Fruit fly (Drosophila melanogaster): ENCODE measurements around the gene CG14740.

Gene CG14740

dm6 chr3R:12040228-12040627, 22.5 kb downstream of the CG14740 start, which contains the start of gene CG14736:
TSS of gene CG14736 (plus strand) at chr3R:12040528.
- TF ChIP-seq CG10348 (GFP tag; IDR thresholded peaks at IDR 0.05) (no peak), EcR (GFP tag; optimal IDR thresholded peaks at IDR 0.05) (no peak), CG12605 (GFP tag; IDR thresholded peaks at IDR 0.05) (no peak), Pif1B (GFP tag; optimal IDR thresholded peaks at IDR 0.05) (no peak), D1 (tag; optimal IDR thresholded peaks at IDR 0.05) (no peak), CG15710 (tag; optimal IDR thresholded peaks at IDR 0.05) (no peak), Ets98B (GFP tag; IDR thresholded peaks at IDR 0.05) (no peak), rn (GFP tag; IDR thresholded peaks at IDR 0.05) (no peak), CG8159 (tag; optimal IDR thresholded peaks at IDR 0.05) (no peak), Pif1A (GFP tag; optimal IDR thresholded peaks at IDR 0.05) (no peak), CG13204 (GFP tag; optimal IDR thresholded peaks at IDR 0.05) (no peak), CG32121 (GFP tag; IDR thresholded peaks at IDR 0.05) (no peak), gl (tag; optimal IDR thresholded peaks at IDR 0.05) (no peak), Snoo (tag; optimal IDR thresholded peaks at IDR 0.05) (no peak), CG14655 (GFP tag; optimal IDR thresholded peaks at IDR 0.05) (no peak), CG17806 (tag; optimal IDR thresholded peaks at IDR 0.05) (no peak), CG9948 (tag; optimal IDR thresholded peaks at IDR 0.05) (no peak), CG8301 (tag; optimal IDR thresholded peaks at IDR 0.05) (no peak), fd96Ca (GFP tag; IDR thresholded peaks at IDR 0.05) (no peak)

dm6 chr3R:12032842-12033241, 29.9 kb downstream of the CG14740 start, which contains the start of gene ssp5:
TSS of gene ssp5 (plus strand) at chr3R:12033142.
- no peak for TF ChIP-seq CG17806 (tag; optimal IDR thresholded peaks at IDR 0.05)
- no peak for TF ChIP-seq gl (tag; optimal IDR thresholded peaks at IDR 0.05)
- TF ChIP-seq CG15710 (tag; optimal IDR thresholded peaks at IDR 0.05): no peak
- no peak for TF ChIP-seq CG8159 (tag; optimal IDR thresholded peaks at IDR 0.05)
- TF ChIP-seq CG8301 (tag; optimal IDR thresholded peaks at IDR 0.05): no peak
- TF ChIP-seq CG9948 (tag; optimal IDR thresholded peaks at IDR 0.05): no peak
- no peak for TF ChIP-seq Pif1A (GFP tag; optimal IDR thresholded peaks at IDR 0.05)
- no peak for TF ChIP-seq CG14655 (GFP tag; optimal IDR thresholded peaks at IDR 0.05)
- TF ChIP-seq EcR (GFP tag; optimal IDR thresholded peaks at IDR 0.05): no peak

dm6 chr3R:12031657-12032056, 31.1 kb downstream of the CG14740 start, which contains the start of the genes CG31358, CG42504 and CG42505:
TSS of gene CG31358 (minus strand) at chr3R:12031757.
TSS of gene CG42504 (minus strand) at chr3R:12031757.
TSS of gene CG42505 (minus strand) at chr3R:12031757.
- no peak for TF ChIP-seq CG8159 (tag; optimal IDR thresholded peaks at IDR 0.05)
- TF ChIP-seq D1 (tag; optimal IDR thresholded peaks at IDR 0.05): no peak
- TF ChIP-seq CG13204 (GFP tag; optimal IDR thresholded peaks at IDR 0.05): no peak
- no peak for TF ChIP-seq CG32121 (GFP tag; IDR thresholded peaks at IDR 0.05)
- no peak for TF ChIP-seq CG15710 (tag; optimal IDR thresholded peaks at IDR 0.05)
- TF ChIP-seq EcR (GFP tag; optimal IDR thresholded peaks at IDR 0.05): no peak
- no peak for TF ChIP-seq Snoo (tag; optimal IDR thresholded peaks at IDR 0.05)
- TF ChIP-seq CG17806 (tag; optimal IDR thresholded peaks at IDR 0.05): no peak
- no peak for TF ChIP-seq CG12605 (GFP tag; IDR thresholded peaks at IDR 0.05)
- TF ChIP-seq CG4496 (GFP tag; IDR thresholded peaks at IDR 0.05): no peak
- TF ChIP-seq CG10348 (GFP tag; IDR thresholded peaks at IDR 0.05): no peak
- TF ChIP-seq CG34367 (tag; optimal IDR thresholded peaks at IDR 0.05): no peak
- TF ChIP-seq CG8301 (tag; optimal IDR thresholded peaks at IDR 0.05): no peak
- TF ChIP-seq Pif1A (GFP tag; optimal IDR thresholded peaks at IDR 0.05): no peak

DNA sequence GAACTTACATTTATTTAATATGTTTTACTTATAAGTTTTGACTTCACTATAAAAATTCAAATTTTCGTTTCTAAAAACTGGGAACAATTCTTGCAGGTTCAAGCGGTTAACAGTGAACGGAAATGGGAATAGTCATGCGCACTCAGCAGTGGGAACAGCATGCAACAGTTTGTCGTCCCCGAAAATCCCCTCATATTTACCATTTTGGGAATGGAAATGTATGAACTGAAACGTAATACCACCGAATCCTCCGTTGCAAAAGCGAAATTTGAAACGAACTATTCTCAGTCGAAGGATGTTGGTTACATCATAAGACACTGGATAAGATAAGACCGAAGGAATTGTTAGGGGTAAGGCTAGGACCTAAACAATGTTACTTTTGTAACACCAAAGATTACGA, 41.8 kb downstream of the CG14740 start:
- no peak for TF ChIP-seq Pif1A (GFP tag; optimal IDR thresholded peaks at IDR 0.05)
- TF ChIP-seq Pif1B (GFP tag; optimal IDR thresholded peaks at IDR 0.05): no peak
- TF ChIP-seq CG14655 (GFP tag; optimal IDR thresholded peaks at IDR 0.05): no peak
- TF ChIP-seq CG13204 (GFP tag; optimal IDR thresholded peaks at IDR 0.05): no peak
- no peak; the same call in 1 of the 2 replicates for TF ChIP-seq CG12605 (GFP tag; IDR thresholded peaks at IDR 0.05)
- no peak for TF ChIP-seq CG8301 (tag; optimal IDR thresholded peaks at IDR 0.05)
- TF ChIP-seq fd96Ca (GFP tag; IDR thresholded peaks at IDR 0.05): no peak
- TF ChIP-seq Snoo (tag; optimal IDR thresholded peaks at IDR 0.05): no peak
- TF ChIP-seq EcR (GFP tag; optimal IDR thresholded peaks at IDR 0.05): no peak
- TF ChIP-seq Ets98B (GFP tag; IDR thresholded peaks at IDR 0.05): no peak
- TF ChIP-seq rn (GFP tag; IDR thresholded peaks at IDR 0.05): no peak
- no peak for TF ChIP-seq D1 (tag; optimal IDR thresholded peaks at IDR 0.05)
- no peak for TF ChIP-seq CG9948 (tag; optimal IDR thresholded peaks at IDR 0.05)
- no peak for TF ChIP-seq CG34367 (tag; optimal IDR thresholded peaks at IDR 0.05)

DNA sequence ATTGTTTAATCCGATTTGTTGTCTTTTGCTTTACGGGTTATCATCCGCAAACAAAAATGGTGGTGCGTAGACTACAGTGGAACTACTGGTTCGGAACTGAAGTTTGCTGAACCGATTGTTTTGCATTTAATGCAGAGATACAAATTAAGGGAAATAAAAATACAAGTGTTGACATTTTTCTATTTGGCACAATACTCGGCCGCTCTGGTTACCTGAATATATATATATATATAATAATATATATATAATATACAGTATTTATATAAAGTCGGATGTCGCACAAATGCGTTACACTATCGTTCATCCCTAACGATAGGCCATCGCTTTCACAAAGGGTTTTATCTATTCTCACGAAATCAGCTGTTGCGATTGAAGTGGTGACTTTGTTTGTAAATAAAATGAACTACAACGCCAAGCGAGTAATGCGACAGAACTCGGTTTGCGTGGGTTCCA, 45.9 kb downstream of the CG14740 start, which contains the start of the genes DCAF12 and Spt3:
TSS of gene DCAF12 (minus strand) at position 204 of the 453 bp plus-strand sequence.
TSS of gene Spt3 (plus strand) at position 329 of the 453 bp plus-strand sequence.
- peak; percentile 54 for TF ChIP-seq CG15710 (tag; optimal IDR thresholded peaks at IDR 0.05)
- TF ChIP-seq CG32121 (GFP tag; IDR thresholded peaks at IDR 0.05): peak; percentile 21; the same call in 1 of the 2 replicates
- TF ChIP-seq gl (tag; optimal IDR thresholded peaks at IDR 0.05): no peak
- TF ChIP-seq CG17806 (tag; optimal IDR thresholded peaks at IDR 0.05): peak; percentile 32
- peak; percentile 14 for TF ChIP-seq Pif1B (GFP tag; optimal IDR thresholded peaks at IDR 0.05)

Data from whole organism, pupa.